Fruit fly (Drosophila melanogaster): ENCODE measurements around the gene Rnb.

DNA sequence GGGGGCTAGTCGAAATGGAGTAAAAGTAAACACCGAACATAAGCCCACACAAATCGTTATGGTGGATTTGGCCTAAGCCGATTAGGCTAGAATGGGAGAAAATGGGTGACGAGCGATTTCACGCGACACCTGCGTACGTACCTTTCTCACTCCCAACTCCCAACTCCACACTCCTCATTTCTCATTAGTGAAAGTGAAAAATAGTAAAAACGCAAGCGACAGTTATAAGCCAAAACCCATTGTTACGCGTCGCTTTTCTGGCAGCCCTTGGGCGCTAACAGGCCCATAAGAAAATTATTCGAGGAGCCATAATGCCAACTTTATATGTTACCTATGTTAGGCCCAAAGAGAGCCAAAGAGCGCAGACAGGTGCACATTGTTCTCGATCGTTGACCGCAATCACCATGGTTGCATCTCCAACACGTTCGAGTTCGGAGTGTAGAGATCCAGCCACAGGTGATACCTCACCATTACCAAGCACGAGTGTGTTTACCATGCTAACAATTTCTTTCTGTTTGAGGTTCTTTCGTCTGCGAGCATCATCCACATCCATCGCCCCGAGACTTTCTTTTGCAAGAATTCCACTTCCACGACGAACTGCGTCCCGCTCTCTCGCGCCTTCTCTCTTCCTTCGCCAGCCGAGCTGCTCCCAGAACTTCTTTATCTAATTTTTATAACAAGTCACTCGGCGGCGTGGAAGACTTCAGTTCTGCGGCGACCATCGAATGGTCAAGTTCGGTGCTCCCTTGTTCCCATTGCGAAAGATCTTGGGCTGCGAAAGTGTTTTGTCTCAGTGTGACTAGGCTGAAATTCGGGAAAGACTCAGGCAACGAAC, 19.5 kb upstream of the Rnb start, which contains the start of gene neo:
- no peak for TF ChIP-seq CTCF (optimal IDR thresholded peaks at IDR 0.05)
- TF ChIP-seq CG8478 (optimal IDR thresholded peaks at IDR 0.05), result no peak

All from S2 (cell line).